Worm (Caenorhabditis elegans): ENCODE data around the gene F39G3.3.

The F39G3.3 gene

DNA sequence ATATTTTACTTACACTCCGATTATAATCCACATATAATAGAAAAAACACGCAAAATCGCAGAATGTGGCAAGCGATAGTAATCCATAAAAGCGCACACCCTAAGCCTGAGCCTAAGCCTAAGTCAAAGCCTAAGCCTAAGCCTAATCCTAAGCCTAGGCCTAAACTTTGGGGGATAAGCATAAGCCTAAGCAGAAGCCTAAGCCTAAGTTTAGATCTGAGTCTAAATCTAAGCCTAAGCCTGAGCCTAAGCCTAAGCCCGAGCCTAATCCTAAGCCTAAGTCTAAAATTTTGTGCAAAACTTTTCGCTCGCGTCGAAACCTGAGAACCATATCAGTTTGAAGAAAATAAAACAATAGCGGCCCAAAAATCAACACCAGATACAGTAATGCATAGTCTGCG, 47.6 kb upstream of the F39G3.3 start:
- TF ChIP-seq aly-2 (tag; optimal IDR thresholded peaks at IDR 0.05) = no peak
- TF ChIP-seq alr-1 (tag; optimal IDR thresholded peaks at IDR 0.05) = no peak
- no peak for TF ChIP-seq skn-1 (tag; optimal IDR thresholded peaks at IDR 0.05)
- TF ChIP-seq lsy-2 (tag; optimal IDR thresholded peaks at IDR 0.05) = no peak
- TF ChIP-seq ama-1 (optimal IDR thresholded peaks at IDR 0.05) = no peak
- no peak for TF ChIP-seq ztf-11 (tag; optimal IDR thresholded peaks at IDR 0.05)
- no peak for TF ChIP-seq nhr-23 (tag; optimal IDR thresholded peaks at IDR 0.05)
- TF ChIP-seq elt-1 (tag; optimal IDR thresholded peaks at IDR 0.05) = no peak
- no peak for TF ChIP-seq ceh-16 (tag; optimal IDR thresholded peaks at IDR 0.05)
- no peak for TF ChIP-seq ztf-1 (GFP tag; conservative IDR thresholded peaks at IDR 0.05)
- no peak for TF ChIP-seq egl-27 (tag; optimal IDR thresholded peaks at IDR 0.05)

DNA sequence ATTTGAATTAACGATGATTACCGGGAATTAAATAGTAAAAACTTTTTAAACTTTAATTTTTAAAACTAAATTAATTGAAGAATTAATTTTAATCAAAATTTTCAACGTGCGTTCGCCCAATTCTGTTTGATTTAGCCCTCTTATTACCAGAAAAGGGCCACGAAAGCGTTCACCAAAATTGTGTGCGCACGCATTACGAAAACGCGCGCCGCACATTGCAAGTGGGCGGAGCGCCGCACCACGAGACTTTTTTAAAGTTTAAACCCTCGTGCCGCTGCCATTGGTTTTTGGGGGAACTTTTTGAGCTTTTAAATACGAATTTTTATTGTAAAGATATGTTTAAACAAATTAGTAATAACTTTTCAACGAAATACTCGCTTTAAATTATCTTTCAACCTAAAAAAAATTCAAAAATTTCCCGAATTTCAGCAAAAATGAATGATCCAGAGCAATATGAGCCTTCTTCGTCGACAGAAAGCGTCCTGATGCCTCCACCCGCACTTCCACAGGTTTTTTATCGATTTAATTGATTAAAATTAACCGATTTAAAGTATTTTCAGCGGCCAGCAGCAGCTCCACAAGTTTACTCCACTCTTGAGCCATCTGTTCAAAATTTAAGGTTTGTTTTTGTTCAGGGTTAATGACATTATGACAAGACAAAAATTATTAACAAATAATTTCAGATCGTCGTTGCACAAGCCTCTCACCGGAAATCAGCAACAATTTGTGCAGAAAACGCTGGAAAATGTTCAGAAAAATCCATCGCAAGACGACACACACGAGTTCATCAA, 44.8 kb upstream of the F39G3.3 start, which contains the start of gene taf-10:
Gene taf-10, plus strand, starts transcription at position 424 of the 791 bp plus-strand sequence.
- peak; percentile 66 for TF ChIP-seq gmeb-1 (tag; optimal IDR thresholded peaks at IDR 0.05)
- no peak for TF ChIP-seq ZK546.5 (tag; optimal IDR thresholded peaks at IDR 0.05)
- TF ChIP-seq unc-55 (GFP tag; optimal IDR thresholded peaks at IDR 0.05) = peak; percentile 59
- TF ChIP-seq nhr-25 (tag; optimal IDR thresholded peaks at IDR 0.05) = peak; percentile 32
- TF ChIP-seq elt-3 (tag; optimal IDR thresholded peaks at IDR 0.05) = no peak
- TF ChIP-seq lin-11 (tag; optimal IDR thresholded peaks at IDR 0.05) = peak; percentile 38
- no peak for TF ChIP-seq nhr-12 (tag; optimal IDR thresholded peaks at IDR 0.05)
- TF ChIP-seq lin-13 (GFP tag; optimal IDR thresholded peaks at IDR 0.05) = peak; percentile 42
- TF ChIP-seq lsy-2 (tag; optimal IDR thresholded peaks at IDR 0.05) = peak; percentile 5 to 48
- no peak for TF ChIP-seq ztf-4 (tag; optimal IDR thresholded peaks at IDR 0.05)
- TF ChIP-seq mab-5 (tag; optimal IDR thresholded peaks at IDR 0.05) = peak; percentile 13
- TF ChIP-seq F13H6.1 (tag; optimal IDR thresholded peaks at IDR 0.05) = peak; percentile 5
- TF ChIP-seq nhr-21 (tag; optimal IDR thresholded peaks at IDR 0.05) = peak; percentile 7
- peak; percentile 79 for TF ChIP-seq mdl-1 (tag; optimal IDR thresholded peaks at IDR 0.05)
- no peak for TF ChIP-seq ztf-11 (tag; optimal IDR thresholded peaks at IDR 0.05)
- TF ChIP-seq sma-3 (GFP tag; optimal IDR thresholded peaks at IDR 0.05) = peak; percentile 46
- TF ChIP-seq lin-39 (tag; optimal IDR thresholded peaks at IDR 0.05) = no peak
- TF ChIP-seq Y55F3AM.14 (GFP tag; optimal IDR thresholded peaks at IDR 0.05) = peak; percentile 0
- peak; percentile 45 for TF ChIP-seq C34F6.9 (tag; optimal IDR thresholded peaks at IDR 0.05)
- peak; percentile 38 for TF ChIP-seq sma-9 (GFP tag; optimal IDR thresholded peaks at IDR 0.05)
- TF ChIP-seq sma-9 (tag; optimal IDR thresholded peaks at IDR 0.05) = no peak
- TF ChIP-seq nhr-129 (tag; optimal IDR thresholded peaks at IDR 0.05) = peak; percentile 63

DNA sequence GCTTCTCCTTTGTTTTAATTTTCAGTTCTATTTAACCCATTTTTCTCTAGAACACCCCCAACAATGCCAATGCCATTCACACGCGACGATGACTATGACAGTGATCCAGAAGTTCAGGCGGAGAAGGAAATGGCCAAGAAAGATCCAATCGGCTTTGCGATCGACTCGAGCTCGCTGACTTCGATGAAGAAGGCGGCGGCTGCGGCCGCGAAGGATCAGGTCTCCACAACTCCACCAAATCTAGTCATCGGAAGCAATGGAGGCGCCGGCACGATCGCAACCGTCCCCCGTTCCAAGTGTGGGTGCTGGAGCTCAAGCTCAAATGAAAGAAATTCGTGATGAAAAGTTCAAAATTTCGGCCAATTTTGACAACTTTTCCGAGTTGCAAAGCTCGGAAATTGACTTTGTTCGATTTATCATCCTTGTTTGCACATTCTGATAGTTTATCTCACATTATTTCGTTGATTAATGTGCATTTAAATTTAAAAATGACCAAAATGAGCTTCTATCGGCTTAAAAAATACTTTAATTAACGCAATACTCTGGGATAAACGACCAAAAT, 43.7 kb upstream of the F39G3.3 start, which contains the start of gene K03B4.2:
Gene K03B4.2, plus strand, starts transcription at position 51 of the 562 bp plus-strand sequence.
- TF ChIP-seq fos-1 (tag; optimal IDR thresholded peaks at IDR 0.05) (no peak), nhr-11 (tag; optimal IDR thresholded peaks at IDR 0.05) (no peak), blmp-1 (tag; optimal IDR thresholded peaks at IDR 0.05; ENCODE audit: insufficient read depth) (no peak), egl-27 (tag; optimal IDR thresholded peaks at IDR 0.05) (no peak), nhr-23 (tag; optimal IDR thresholded peaks at IDR 0.05) (no peak), ama-1 (optimal IDR thresholded peaks at IDR 0.05) (peak; percentile 31), nhr-10 (tag; optimal IDR thresholded peaks at IDR 0.05) (no peak), crh-2 (tag; optimal IDR thresholded peaks at IDR 0.05) (peak; percentile 2), ztf-1 (GFP tag; conservative IDR thresholded peaks at IDR 0.05) (no peak), nhr-237 (tag; optimal IDR thresholded peaks at IDR 0.05) (no peak), ceh-16 (tag; optimal IDR thresholded peaks at IDR 0.05) (no peak), sem-4 (tag; optimal IDR thresholded peaks at IDR 0.05) (no peak), lsy-2 (tag; optimal IDR thresholded peaks at IDR 0.05) (no peak), Y55F3AM.14 (GFP tag; optimal IDR thresholded peaks at IDR 0.05) (peak; percentile 33), ceh-82 (tag; optimal IDR thresholded peaks at IDR 0.05) (no peak), lin-11 (tag; optimal IDR thresholded peaks at IDR 0.05) (no peak), elt-3 (tag; optimal IDR thresholded peaks at IDR 0.05) (no peak), unc-39 (tag; optimal IDR thresholded peaks at IDR 0.05) (no peak)

Measured in whole organism, L2 larva.